Worm (Caenorhabditis elegans) whole organism, midembryonic: Measurements from ENCODE around the gene srx-29.

Experiments
- T22C8.4 ChIP-seq: fragments of 200-800 bp; sonication (Bioruptor generic); IDR thresholded peaks from 2 replicates; pipeline ENCODE4 v1.3.6; 2022; ENCODE audit warnings: missing genetic modification characterization, missing compliant biosample characterization
- cog-1 ChIP-seq: sonication (generic microtip); optimal IDR thresholded peaks from 2 replicates; lab custom pipeline; 2016; ENCODE audit warnings: missing genetic modification characterization, missing compliant biosample characterization
- flt-1 ChIP-seq: fragments of 200-800 bp; sonication (Bioruptor generic); IDR thresholded peaks from 2 replicates; pipeline ENCODE4 v1.3.6; 2022; ENCODE audit warnings: missing genetic modification characterization, missing compliant biosample characterization
- klf-2 ChIP-seq: fragments of 200-800 bp; sonication (Bioruptor generic); conservative IDR thresholded peaks from 2 replicates; pipeline ENCODE4 v1.3.6; 2022; ENCODE audit warnings: missing genetic modification reagents, missing genetic modification characterization, missing compliant biosample characterization
- med-1 ChIP-seq: sonication (generic microtip); optimal IDR thresholded peaks from 2 replicates; lab custom pipeline; 2017; ENCODE audit warnings: missing genetic modification characterization, mild to moderate bottlenecking, missing compliant biosample characterization, antibody characterized with exemption, missing genetic modification reagents; ENCODE audit not compliant: insufficient read depth
- ref-1 ChIP-seq: fragments of 200-800 bp; sonication (Bioruptor generic); conservative IDR thresholded peaks from 2 replicates; pipeline ENCODE4 v1.3.6; 2022; ENCODE audit warnings: missing genetic modification reagents, missing genetic modification characterization, missing compliant biosample characterization
- tab-1 ChIP-seq: fragments of 200-800 bp; sonication (Bioruptor generic); IDR thresholded peaks from 2 replicates; pipeline ENCODE4 v1.3.6; 2022; ENCODE audit warnings: missing genetic modification characterization, missing compliant biosample characterization
- ztf-23 ChIP-seq: fragments of 200-800 bp; sonication (Bioruptor generic); IDR thresholded peaks from 2 replicates; pipeline ENCODE4 v1.3.6; 2022; ENCODE audit warnings: missing genetic modification reagents, missing genetic modification characterization, missing compliant biosample characterization
- ztf-29 ChIP-seq: fragments of 200-800 bp; sonication (Bioruptor generic); IDR thresholded peaks from 2 replicates; pipeline ENCODE4 v1.3.6; 2022; ENCODE audit warnings: missing genetic modification reagents, missing genetic modification characterization, missing compliant biosample characterization

The srx-29 gene

DNA sequence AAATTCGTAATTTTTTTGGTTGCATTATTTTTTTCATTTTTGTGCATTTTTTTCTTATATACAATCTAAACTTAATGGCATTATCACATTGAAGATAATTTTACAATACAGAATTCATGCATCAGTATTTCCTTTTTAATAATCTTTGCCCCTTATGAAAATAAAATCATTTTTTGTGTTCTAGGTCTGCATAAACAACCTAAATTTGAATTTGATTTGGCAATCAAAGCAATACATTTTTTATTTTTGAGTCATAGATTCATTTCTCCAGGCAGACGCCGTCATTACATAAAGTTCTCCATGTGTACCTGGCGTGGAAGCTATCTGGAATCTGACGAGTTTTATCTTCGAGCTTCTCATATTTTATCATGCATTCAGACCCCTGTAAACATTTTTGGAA is 23.9 kb upstream of the srx-29 start, which contains the start of gene srh-140:
TSS of gene srh-140 (plus strand) at position 301 of the 400 bp plus-strand sequence.
- no peak for TF ChIP-seq tab-1 (GFP tag; lab: Robert Waterston, UW)

DNA sequence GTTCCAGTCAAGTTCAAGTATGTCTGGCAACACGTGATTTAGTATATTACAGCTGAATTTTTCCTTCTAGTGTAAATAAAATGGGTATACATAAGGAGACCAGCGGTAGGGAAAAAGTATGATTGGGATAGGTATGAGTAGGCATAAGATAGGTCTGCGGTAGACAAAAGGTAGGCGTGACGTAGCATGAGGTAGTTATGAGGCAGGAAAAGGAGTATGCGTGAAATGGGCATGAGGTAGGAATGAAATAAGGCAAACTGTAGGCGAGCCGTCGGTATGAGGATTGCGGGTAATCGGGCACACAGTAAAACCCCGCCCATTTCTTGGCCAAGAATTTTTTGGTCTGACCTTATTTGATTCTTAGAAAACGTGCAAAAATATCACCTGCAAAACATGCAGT is 23.4 kb upstream of the srx-29 start:
- TF ChIP-seq ztf-23 (GFP tag; lab: Robert Waterston, UW): no peak
- no peak for TF ChIP-seq ztf-29 (GFP tag; lab: Robert Waterston, UW)
- TF ChIP-seq cog-1 (tag; lab: Kevin White, UChicago): no peak
- TF ChIP-seq flt-1 (GFP tag; lab: Robert Waterston, UW): no peak
- TF ChIP-seq T22C8.4: no peak
- no peak for TF ChIP-seq ref-1
- TF ChIP-seq med-1 (GFP tag; lab: Kevin White, UChicago): no peak
- TF ChIP-seq klf-2 (GFP tag; lab: Robert Waterston, UW): no peak
- TF ChIP-seq tab-1 (GFP tag; lab: Robert Waterston, UW): no peak

DNA sequence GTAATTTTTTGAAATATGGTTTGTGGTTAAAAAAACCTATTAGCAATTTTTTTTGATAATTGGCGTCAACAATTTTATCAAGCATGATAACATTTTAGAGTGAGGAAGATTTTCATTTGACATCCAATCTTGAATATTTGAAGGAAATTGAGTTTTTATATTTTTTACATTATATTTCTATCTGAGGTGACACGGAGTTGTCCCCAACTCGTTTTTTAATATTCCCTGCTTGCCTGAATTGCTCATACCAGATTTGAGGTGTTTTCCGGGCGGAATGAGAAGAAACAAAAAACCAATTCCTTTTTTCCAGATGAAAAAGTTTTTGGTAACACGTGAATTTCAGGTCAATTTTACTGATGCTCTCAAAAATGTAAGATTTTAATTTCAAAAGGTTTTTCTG is 21.6 kb upstream of the srx-29 start, which contains the start of gene Y6E2A.7:
TSS of gene Y6E2A.7 (plus strand) at position 301 of the 400 bp plus-strand sequence.
- TF ChIP-seq cog-1 (tag; lab: Kevin White, UChicago): no peak
- no peak for TF ChIP-seq flt-1 (GFP tag; lab: Robert Waterston, UW)
- no peak for TF ChIP-seq med-1 (GFP tag; lab: Kevin White, UChicago)
- no peak for TF ChIP-seq ztf-29 (GFP tag; lab: Robert Waterston, UW)
- TF ChIP-seq ref-1: no peak
- no peak for TF ChIP-seq tab-1 (GFP tag; lab: Robert Waterston, UW)
- no peak for TF ChIP-seq ztf-23 (GFP tag; lab: Robert Waterston, UW)
- TF ChIP-seq T22C8.4: no peak
- no peak for TF ChIP-seq klf-2 (GFP tag; lab: Robert Waterston, UW)

ce11 chrV:15718562-15718961 is 20.6 kb upstream of the srx-29 start, which contains the start of gene Y6E2A.5:
TSS of gene Y6E2A.5 (minus strand) at chrV:15718662.
- no peak for TF ChIP-seq ref-1
- no peak for TF ChIP-seq cog-1 (tag; lab: Kevin White, UChicago)
- TF ChIP-seq ztf-29 (GFP tag; lab: Robert Waterston, UW): no peak
- no peak for TF ChIP-seq T22C8.4

DNA sequence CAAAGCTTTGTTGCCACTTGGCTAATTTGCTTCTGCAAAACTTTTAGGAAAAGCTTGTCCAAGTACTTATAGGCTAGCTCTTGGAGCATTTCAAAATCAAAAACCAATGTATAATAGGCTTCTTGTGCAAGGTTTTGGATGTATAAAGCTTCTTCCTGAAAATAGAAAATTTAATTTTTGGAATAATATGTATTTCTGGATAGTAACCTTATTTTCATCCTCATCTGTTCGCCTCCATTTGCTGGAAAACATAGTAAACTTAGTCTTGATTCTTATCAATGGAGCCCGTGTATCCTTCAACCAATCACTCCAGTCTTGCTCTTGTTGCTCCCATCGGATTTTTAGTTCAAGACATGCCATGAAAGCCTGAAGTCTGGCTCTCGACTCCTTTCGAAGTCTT is 18.7 kb upstream of the srx-29 start, which contains the start of gene Y6E2A.4:
TSS of gene Y6E2A.4 (minus strand) at position 101 of the 400 bp plus-strand sequence.
- TF ChIP-seq cog-1 (tag; lab: Kevin White, UChicago): no peak
- no peak for TF ChIP-seq ztf-23 (GFP tag; lab: Robert Waterston, UW)
- TF ChIP-seq med-1 (GFP tag; lab: Kevin White, UChicago): no peak
- TF ChIP-seq tab-1 (GFP tag; lab: Robert Waterston, UW): no peak
- TF ChIP-seq T22C8.4: no peak
- no peak for TF ChIP-seq flt-1 (GFP tag; lab: Robert Waterston, UW)
- TF ChIP-seq ref-1: no peak
- no peak for TF ChIP-seq ztf-29 (GFP tag; lab: Robert Waterston, UW)
- no peak for TF ChIP-seq klf-2 (GFP tag; lab: Robert Waterston, UW)

DNA sequence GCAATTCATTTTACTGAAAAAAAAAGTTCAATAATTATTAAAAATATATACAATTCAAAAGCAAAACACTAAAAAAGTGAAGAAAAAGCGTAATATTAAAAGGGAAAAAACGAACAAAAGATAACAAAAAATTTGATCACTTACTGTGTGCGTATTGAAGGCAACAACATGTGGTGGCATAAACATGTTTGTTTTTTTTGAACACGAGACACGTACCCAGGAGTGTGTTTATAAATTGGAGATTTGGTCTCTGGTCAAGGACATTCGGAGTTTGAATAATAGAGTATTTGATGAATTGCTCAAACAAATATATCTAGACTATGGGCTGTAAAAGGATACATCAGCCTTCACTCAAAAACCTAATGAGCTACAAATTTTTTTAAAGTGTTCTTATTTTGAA is 17.6 kb upstream of the srx-29 start:
- TF ChIP-seq T22C8.4 (no peak), med-1 (GFP tag; lab: Kevin White, UChicago) (no peak), ztf-23 (GFP tag; lab: Robert Waterston, UW) (no peak), klf-2 (GFP tag; lab: Robert Waterston, UW) (no peak), ztf-29 (GFP tag; lab: Robert Waterston, UW) (no peak), flt-1 (GFP tag; lab: Robert Waterston, UW) (no peak), cog-1 (tag; lab: Kevin White, UChicago) (no peak), tab-1 (GFP tag; lab: Robert Waterston, UW) (no peak), ref-1 (no peak)

- no peak for TF ChIP-seq flt-1 (GFP tag; lab: Robert Waterston, UW)
- no peak for TF ChIP-seq klf-2 (GFP tag; lab: Robert Waterston, UW)
- no peak for TF ChIP-seq T22C8.4
- TF ChIP-seq ztf-29 (GFP tag; lab: Robert Waterston, UW): no peak
- TF ChIP-seq cog-1 (tag; lab: Kevin White, UChicago): no peak
- TF ChIP-seq ztf-23 (GFP tag; lab: Robert Waterston, UW): no peak
Observed at ce11 chrV:15712385-15712784, 14.4 kb upstream of the srx-29 start.

DNA sequence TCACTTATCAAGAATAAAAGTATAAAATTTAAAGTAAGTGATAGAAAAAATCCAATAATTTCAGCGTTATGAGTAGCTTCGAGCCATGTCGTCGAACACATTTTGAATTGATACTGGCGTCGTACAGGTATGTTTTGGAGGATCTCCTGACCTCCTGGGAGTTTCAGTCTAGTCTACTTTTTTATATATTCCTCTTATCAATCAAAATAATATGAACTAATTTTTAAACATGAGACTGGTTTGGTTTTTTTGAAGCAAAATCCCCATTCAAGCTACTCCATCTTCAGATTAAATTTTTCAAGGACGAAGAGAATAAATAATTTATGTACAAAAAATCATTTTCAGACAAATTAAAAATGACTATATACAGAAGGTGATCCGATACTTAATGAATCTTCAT is 13.9 kb upstream of the srx-29 start, which contains the start of gene str-101:
TSS of gene str-101 (minus strand) at position 101 of the 400 bp plus-strand sequence.
- TF ChIP-seq ztf-29 (GFP tag; lab: Robert Waterston, UW) (no peak), cog-1 (tag; lab: Kevin White, UChicago) (no peak), med-1 (GFP tag; lab: Kevin White, UChicago) (no peak), flt-1 (GFP tag; lab: Robert Waterston, UW) (no peak), tab-1 (GFP tag; lab: Robert Waterston, UW) (no peak), ztf-23 (GFP tag; lab: Robert Waterston, UW) (no peak), T22C8.4 (no peak)

- TF ChIP-seq flt-1 (GFP tag; lab: Robert Waterston, UW) (no peak), cog-1 (tag; lab: Kevin White, UChicago) (no peak), klf-2 (GFP tag; lab: Robert Waterston, UW) (no peak), ref-1 (no peak), tab-1 (GFP tag; lab: Robert Waterston, UW) (no peak), T22C8.4 (no peak), ztf-29 (GFP tag; lab: Robert Waterston, UW) (no peak), med-1 (GFP tag; lab: Kevin White, UChicago) (no peak), ztf-23 (GFP tag; lab: Robert Waterston, UW) (no peak)
Observed at ce11 chrV:15710401-15710800, 12.4 kb upstream of the srx-29 start, which contains the start of gene Y6E2A.1. TSS of gene Y6E2A.1 (minus strand) at chrV:15710501.

DNA sequence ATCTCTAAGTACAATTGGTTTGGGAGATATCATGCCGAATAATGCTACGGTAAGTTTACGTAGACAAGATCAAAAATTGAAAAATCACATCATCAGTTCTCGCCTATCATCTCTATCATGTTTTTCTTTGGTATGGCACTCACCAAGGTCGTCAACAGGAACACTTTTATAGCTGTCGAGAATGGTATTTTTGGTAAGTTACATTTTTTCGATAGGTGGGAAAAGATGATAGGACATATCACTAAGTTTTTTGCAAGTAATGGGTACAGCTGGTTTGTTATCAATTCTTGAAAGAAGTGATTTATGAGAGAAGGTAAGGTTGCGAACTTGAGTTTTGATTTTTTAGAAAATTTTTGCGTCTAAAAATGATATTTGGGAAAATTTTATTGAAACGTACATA is 10.0 kb upstream of the srx-29 start:
- TF ChIP-seq med-1 (GFP tag; lab: Kevin White, UChicago): no peak
- TF ChIP-seq T22C8.4: no peak
- no peak for TF ChIP-seq ztf-29 (GFP tag; lab: Robert Waterston, UW)
- TF ChIP-seq tab-1 (GFP tag; lab: Robert Waterston, UW): no peak
- TF ChIP-seq cog-1 (tag; lab: Kevin White, UChicago): no peak
